Worm (Caenorhabditis elegans) whole organism, L4/young adult: ENCODE data around the gene sup-9.
"Not testable (repeated sequence)": the region's sequence is repeated elsewhere in the genome, so short reads cannot be mapped to it uniquely, and the experiment has no call there.

ENCODE experiments used
- dao-5 ChIP-seq: sonication (generic microtip); optimal IDR thresholded peaks from 2 replicates; lab custom pipeline; 2016; ENCODE audit warnings: missing genotype, missing genetic modification characterization, moderate library complexity, missing compliant biosample characterization
- him-1 ChIP-seq: sonication (generic microtip); optimal IDR thresholded peaks from 2 replicates; lab custom pipeline; 2016; ENCODE audit warnings: missing genotype, missing genetic modification reagents, missing genetic modification characterization, missing compliant biosample characterization

DNA sequence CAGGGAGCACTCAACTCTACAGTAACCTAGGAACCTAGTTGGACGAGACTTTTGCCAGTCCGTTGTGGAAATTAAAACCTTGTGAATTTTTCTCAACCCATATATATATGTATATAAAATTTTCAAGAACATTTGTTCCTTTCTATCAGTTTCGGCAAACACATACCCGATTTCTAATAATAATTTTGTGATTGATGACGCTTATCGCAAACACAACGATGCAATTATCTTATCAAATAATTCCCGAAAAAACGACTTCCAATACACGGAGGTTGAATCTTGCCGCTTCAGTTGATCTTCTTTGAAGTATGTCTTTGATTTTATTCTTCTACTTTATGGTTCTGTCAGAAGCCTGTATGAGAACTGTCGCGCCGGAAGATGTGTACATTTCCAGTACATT lies 21.7 kb downstream of the sup-9 start, which contains the start of gene F22E5.2:
- not testable (repeated sequence) for TF ChIP-seq him-1, dao-5 (tag; lab: Kevin White, UChicago)
